Fruit fly (Drosophila melanogaster) whole organism, embryonic: ENCODE data around the gene Gr63a.

Experiments used
- Awh ChIP-seq: fragments of 200-800 bp; sonication (Bioruptor generic); IDR thresholded peaks from 2 replicates; pipeline ENCODE4, ENCODE4 v1.3.6; 2022; ENCODE audit warnings: missing biosample characterization, missing genetic modification characterization
- Bgb ChIP-seq: fragments of 200-800 bp; sonication (Bioruptor generic); IDR thresholded peaks from 2 replicates; pipeline ENCODE4 v1.3.6; 2022; ENCODE audit warnings: missing biosample characterization, missing genetic modification characterization; ENCODE audit not compliant: partially characterized antibody
- BtbVII ChIP-seq: fragments of 200-800 bp; sonication (Bioruptor generic); optimal IDR thresholded peaks from 3 replicates; lab custom pipeline; 2017; ENCODE audit warnings: missing biosample characterization, mild to moderate bottlenecking, missing genetic modification characterization
- Bteb2 ChIP-seq: fragments of 200-800 bp; sonication (Bioruptor generic); optimal IDR thresholded peaks from 2 replicates; lab custom pipeline; 2016; ENCODE audit warnings: missing biosample characterization, missing genetic modification characterization
- CG10959 ChIP-seq: fragments of 200-800 bp; sonication (Bioruptor generic); IDR thresholded peaks from 2 replicates; pipeline ENCODE4 v1.3.6; 2022; ENCODE audit warnings: missing biosample characterization, missing genetic modification characterization
- CG11504 ChIP-seq: fragments of 200-800 bp; sonication (Bioruptor generic); optimal IDR thresholded peaks from 3 replicates; lab custom pipeline; 2019; ENCODE audit warnings: missing biosample characterization, mild to moderate bottlenecking, missing genetic modification characterization, moderate library complexity
- CG12744 ChIP-seq: fragments of 200-800 bp; sonication (Bioruptor generic); optimal IDR thresholded peaks from 2 replicates; lab custom pipeline; 2016; ENCODE audit warnings: missing biosample characterization, missing genetic modification characterization
- CG14441 ChIP-seq: fragments of 200-800 bp; sonication (Bioruptor generic); IDR thresholded peaks from 2 replicates; pipeline ENCODE4 v1.3.6; 2022; ENCODE audit warnings: missing biosample characterization, missing genetic modification characterization
- CG15479 ChIP-seq: fragments of 200-800 bp; sonication (Bioruptor generic); optimal IDR thresholded peaks from 3 replicates; lab custom pipeline; 2019; ENCODE audit warnings: missing biosample characterization, mild to moderate bottlenecking, missing genetic modification characterization, moderate library complexity
- CG17385 ChIP-seq: fragments of 200-800 bp; sonication (Bioruptor generic); optimal IDR thresholded peaks from 3 replicates; lab custom pipeline; 2018; ENCODE audit warnings: missing biosample characterization, mild to moderate bottlenecking, missing genetic modification characterization
- CG17802 ChIP-seq: fragments of 200-800 bp; sonication (Bioruptor generic); optimal IDR thresholded peaks from 2 replicates; lab custom pipeline; 2018; ENCODE audit warnings: missing biosample characterization, mild to moderate bottlenecking, missing genetic modification characterization, moderate library complexity
- CG18476 ChIP-seq: fragments of 200-800 bp; sonication (Bioruptor generic); optimal IDR thresholded peaks from 2 replicates; lab custom pipeline; 2016; ENCODE audit warnings: missing biosample characterization, mild to moderate bottlenecking, missing genetic modification characterization
- CG2199 ChIP-seq: fragments of 200-800 bp; sonication (Bioruptor generic); IDR thresholded peaks from 3 replicates; pipeline ENCODE4 v1.3.6; 2022; ENCODE audit warnings: missing biosample characterization, missing genetic modification characterization
- CG2678 ChIP-seq: fragments of 200-800 bp; sonication (Bioruptor generic); optimal IDR thresholded peaks from 3 replicates; lab custom pipeline; 2019; ENCODE audit warnings: missing biosample characterization, mild to moderate bottlenecking, missing genetic modification characterization, moderate library complexity
- CG30431 ChIP-seq: fragments of 200-800 bp; sonication (Bioruptor generic); optimal IDR thresholded peaks from 2 replicates; lab custom pipeline; 2017; ENCODE audit warnings: missing biosample characterization, missing genetic modification characterization
- CG32767 ChIP-seq: fragments of 200-800 bp; sonication (Bioruptor generic); IDR thresholded peaks from 2 replicates; pipeline ENCODE4 v1.3.6; 2022; ENCODE audit warnings: missing biosample characterization, missing genetic modification characterization
- CG4404 ChIP-seq: fragments of 200-800 bp; sonication (Bioruptor generic); IDR thresholded peaks from 2 replicates; pipeline ENCODE4 v1.3.6; 2022; ENCODE audit warnings: missing biosample characterization, missing genetic modification characterization
- CG5953 ChIP-seq: fragments of 200-800 bp; sonication (Bioruptor generic); IDR thresholded peaks from 2 replicates; pipeline ENCODE4 v1.3.6; 2022; ENCODE audit warnings: missing biosample characterization, missing genetic modification characterization
- CG6175 ChIP-seq: fragments of 200-800 bp; sonication (Bioruptor generic); IDR thresholded peaks from 3 replicates; pipeline ENCODE4 v1.3.6; 2022; ENCODE audit warnings: missing biosample characterization, missing genetic modification characterization
- Dek ChIP-seq: fragments of 200-800 bp; sonication (Bioruptor generic); optimal IDR thresholded peaks from 3 replicates; lab custom pipeline; 2019; ENCODE audit warnings: missing biosample characterization, mild to moderate bottlenecking, missing genetic modification characterization, moderate library complexity
- Dfd ChIP-seq, 2 experiments: fragments of >200 bp; optimal IDR thresholded peaks; 2 replicates each; lab custom pipeline; 2017; ENCODE audit warnings: missing biosample characterization in 2 of 2, missing genetic modification characterization in 2 of 2
- Ets65A ChIP-seq: fragments of 200-800 bp; sonication (Bioruptor generic); peaks from one replicate; lab custom pipeline; 2016; ENCODE audit warnings: missing biosample characterization, missing genetic modification characterization
- Ets97D ChIP-seq: fragments of 200-800 bp; sonication (Bioruptor generic); optimal IDR thresholded peaks from 3 replicates; lab custom pipeline; 2016; ENCODE audit warnings: missing biosample characterization, missing genetic modification characterization
- Fer1 ChIP-seq: fragments of 200-800 bp; sonication (Bioruptor generic); optimal IDR thresholded peaks from 2 replicates; lab custom pipeline; 2017; ENCODE audit warnings: missing biosample characterization, mild to moderate bottlenecking, missing genetic modification characterization
- Jarid2 ChIP-seq: fragments of 200-800 bp; sonication (Bioruptor generic); optimal IDR thresholded peaks from 3 replicates; lab custom pipeline; 2017; ENCODE audit warnings: mild to moderate bottlenecking, missing biosample characterization, missing genetic modification reagents, missing genetic modification characterization
- Mad ChIP-seq: fragments of 200-800 bp; sonication (Bioruptor generic); optimal IDR thresholded peaks from 2 replicates; lab custom pipeline; 2016; ENCODE audit warnings: missing biosample characterization, missing genetic modification characterization
- Med ChIP-seq: fragments of 200-800 bp; sonication (Bioruptor generic); peaks from one replicate; lab custom pipeline; 2016; ENCODE audit warnings: missing biosample characterization, missing genetic modification characterization, mild to moderate bottlenecking, inconsistent platforms, moderate library complexity
- Ssrp ChIP-seq: fragments of 200-800 bp; sonication (Bioruptor generic); optimal IDR thresholded peaks from 2 replicates; lab custom pipeline; 2018; ENCODE audit warnings: missing biosample characterization, mild to moderate bottlenecking, missing genetic modification characterization, moderate library complexity
- ab ChIP-seq: fragments of 200-800 bp; sonication (Bioruptor generic); optimal IDR thresholded peaks from 2 replicates; lab custom pipeline; 2016; ENCODE audit warnings: missing biosample characterization, missing genetic modification characterization
- ara ChIP-seq: fragments of 200-800 bp; sonication (Bioruptor generic); IDR thresholded peaks from 2 replicates; pipeline ENCODE4 v1.3.6; 2022; ENCODE audit warnings: missing biosample characterization, missing genetic modification characterization
- chinmo ChIP-seq: fragments of 200-800 bp; sonication (Bioruptor generic); IDR thresholded peaks from 4 replicates; pipeline ENCODE4 v1.3.6; 2022; ENCODE audit warnings: missing biosample characterization, missing genetic modification characterization; ENCODE audit not compliant: partially characterized antibody
- crc ChIP-seq: fragments of 200-800 bp; sonication (Bioruptor generic); optimal IDR thresholded peaks from 2 replicates; lab custom pipeline; 2016; ENCODE audit warnings: missing biosample characterization, missing genetic modification characterization
- gfzf ChIP-seq: fragments of 200-800 bp; sonication (Bioruptor generic); optimal IDR thresholded peaks from 2 replicates; lab custom pipeline; 2016; ENCODE audit warnings: missing biosample characterization, mild to moderate bottlenecking, missing genetic modification characterization, moderate library complexity
- gsb ChIP-seq: fragments of 200-800 bp; sonication (Bioruptor generic); IDR thresholded peaks from 2 replicates; pipeline ENCODE4 v1.3.6; 2022; ENCODE audit warnings: missing biosample characterization, missing genetic modification characterization
- h ChIP-seq: fragments of >200 bp; optimal IDR thresholded peaks from 2 replicates; lab custom pipeline; 2017
- ham ChIP-seq: fragments of 200-800 bp; sonication (Bioruptor generic); IDR thresholded peaks from 2 replicates; pipeline ENCODE4 v1.3.6; 2022; ENCODE audit warnings: missing biosample characterization, missing genetic modification characterization
- hbn ChIP-seq: fragments of 200-800 bp; sonication (Bioruptor generic); IDR thresholded peaks from 2 replicates; pipeline ENCODE4 v1.3.6; 2022; ENCODE audit warnings: missing biosample characterization, missing genetic modification characterization; ENCODE audit not compliant: partially characterized antibody
- kah ChIP-seq: fragments of 200-800 bp; sonication (Bioruptor generic); optimal IDR thresholded peaks from 2 replicates; lab custom pipeline; 2018; ENCODE audit warnings: missing biosample characterization, mild to moderate bottlenecking, missing genetic modification characterization
- lola ChIP-seq, 3 experiments: fragments of >200 bp in 2 of 3; fragments of 200-800 bp in 1 of 3; sonication (Bioruptor generic) in 1 of 3; optimal IDR thresholded peaks; 2 replicates each; lab custom pipeline; 2017 to 2019; ENCODE audit warnings: missing biosample characterization in 3 of 3, missing genetic modification characterization in 3 of 3, mild to moderate bottlenecking in 1 of 3, moderate library complexity in 1 of 3
- odd ChIP-seq: fragments of 200-800 bp; sonication (Bioruptor generic); optimal IDR thresholded peaks from 2 replicates; lab custom pipeline; 2017; ENCODE audit warnings: missing biosample characterization, mild to moderate bottlenecking, missing genetic modification characterization
- org-1 ChIP-seq: fragments of 200-800 bp; sonication (Bioruptor generic); optimal IDR thresholded peaks from 2 replicates; lab custom pipeline; 2017; ENCODE audit warnings: missing biosample characterization, missing genetic modification characterization
- phol ChIP-seq: fragments of 200-800 bp; sonication (Bioruptor generic); optimal IDR thresholded peaks from 3 replicates; lab custom pipeline; 2018; ENCODE audit warnings: missing biosample characterization, mild to moderate bottlenecking, missing genetic modification characterization, moderate library complexity
- sens ChIP-seq: fragments of 200-800 bp; sonication (Bioruptor generic); peaks from one replicate; lab custom pipeline; 2016; ENCODE audit warnings: missing biosample characterization, missing genetic modification characterization
- sob ChIP-seq: fragments of 200-800 bp; sonication (Bioruptor generic); IDR thresholded peaks from 2 replicates; pipeline ENCODE4 v1.3.6; 2022; ENCODE audit warnings: missing biosample characterization, missing genetic modification characterization
- wdn ChIP-seq: fragments of 200-800 bp; sonication (Bioruptor generic); IDR thresholded peaks from 2 replicates; pipeline ENCODE4 v1.3.6; 2022; ENCODE audit warnings: missing biosample characterization, missing genetic modification characterization
- wor ChIP-seq: fragments of 200-800 bp; sonication (Bioruptor generic); IDR thresholded peaks from 2 replicates; pipeline ENCODE4 v1.3.6; 2022; ENCODE audit warnings: missing biosample characterization, missing genetic modification characterization
- zfh1 ChIP-seq: fragments of 200-800 bp; sonication (Bioruptor generic); IDR thresholded peaks from 3 replicates; pipeline ENCODE4 v1.3.6; 2022; ENCODE audit warnings: missing biosample characterization, missing genetic modification characterization

Gene Gr63a

dm6 chr3L:3868014-3868413 is 28.4 kb downstream of the Gr63a start (continued):
- no peak for TF ChIP-seq odd
- peak; percentile 8 for TF ChIP-seq phol (tag; lab: Kevin White, UChicago)
- no peak for TF ChIP-seq sob (GFP tag; lab: Robert Waterston, UW)
- no peak for TF ChIP-seq h (lab: Kevin White, UChicago)
- 0 out of 2 replicates have a peak, but pooled peaks have one; percentile 15 for TF ChIP-seq CG32767 (GFP tag; lab: Robert Waterston, UW)
- TF ChIP-seq CG14441 (GFP tag; lab: Robert Waterston, UW): no peak
- no peak for TF ChIP-seq org-1 (GFP tag; lab: Kevin White, UChicago)
- TF ChIP-seq CG6175 (GFP tag; lab: Robert Waterston, UW): no peak
- TF ChIP-seq ab: no peak
- peak in 1 of 3 experiments; percentile 60 for TF ChIP-seq lola (GFP tag; optimal IDR thresholded peaks at IDR 0.05; lab: Kevin White, UChicago)
- TF ChIP-seq Jarid2 (GFP tag; lab: Kevin White, UChicago): no peak
- peak; percentile 63 for TF ChIP-seq CG4404 (GFP tag; lab: Robert Waterston, UW)
- TF ChIP-seq crc (GFP tag; lab: Kevin White, UChicago): no peak
- TF ChIP-seq CG18476 (GFP tag; lab: Kevin White, UChicago): no peak
- no peak for TF ChIP-seq gsb (GFP tag; lab: Robert Waterston, UW)
- TF ChIP-seq Ets97D (GFP tag; lab: Kevin White, UChicago): no peak
- no peak for TF ChIP-seq CG17385 (GFP tag; lab: Kevin White, UChicago)

dm6 chr3L:3866429-3866828 is 30.0 kb downstream of the Gr63a start:
- TF ChIP-seq BtbVII (GFP tag; lab: Kevin White, UChicago) (no peak), Ets65A (peak; percentile 73), CG2678 (tag; lab: Kevin White, UChicago) (no peak), chinmo (0 out of 4 replicates have a peak, but pooled peaks have one; percentile 12), Med (GFP tag; lab: Kevin White, UChicago) (peak; percentile 1), sens (GFP tag; lab: Kevin White, UChicago) (peak; percentile 3), Dfd (GFP tag; optimal IDR thresholded peaks at IDR 0.05; lab: Kevin White, UChicago) (peak in 1 of 2 experiments; percentile 36), CG11504 (tag; lab: Kevin White, UChicago) (peak; percentile 89)

- TF ChIP-seq CG11504 (tag; lab: Kevin White, UChicago) (peak; percentile 17), Awh (peak; percentile 50; the same call in 1 of the 2 replicates), wdn (GFP tag; lab: Robert Waterston, UW) (no peak)
Observed at dm6 chr3L:3865290-3865891, 31.0 kb downstream of the Gr63a start.

- TF ChIP-seq ara (GFP tag; lab: Robert Waterston, UW) (no peak), kah (GFP tag; lab: Kevin White, UChicago) (no peak), zfh1 (GFP tag; lab: Robert Waterston, UW) (0 out of 3 replicates have a peak, but pooled peaks have one; percentile 32), Bteb2 (GFP tag; lab: Kevin White, UChicago) (no peak), Mad (no peak), CG30431 (GFP tag; lab: Kevin White, UChicago) (no peak), CG15479 (no peak), CG17802 (no peak), CG5953 (GFP tag; lab: Robert Waterston, UW) (no peak), CG2199 (GFP tag; lab: Robert Waterston, UW) (no peak), Dek (tag; lab: Kevin White, UChicago) (no peak), gfzf (GFP tag; lab: Kevin White, UChicago) (no peak), CG18476 (GFP tag; lab: Kevin White, UChicago) (no peak), ham (GFP tag; lab: Robert Waterston, UW) (no peak), CG10959 (GFP tag; lab: Robert Waterston, UW) (no peak), Fer1 (no peak), wor (no peak), CG12744 (GFP tag; lab: Kevin White, UChicago) (no peak), Bgb (no peak), hbn (GFP tag; lab: Robert Waterston, UW) (no peak), Ssrp (tag; lab: Kevin White, UChicago) (no peak)
Observed at dm6 chr3L:3863462-3863861, 32.9 kb downstream of the Gr63a start.
